Worm (Caenorhabditis elegans) whole organism, young adult: ENCODE data around the gene rsu-1.

Source experiments
- F22D6.2 ChIP-seq: sonication (generic microtip); optimal IDR thresholded peaks from 2 replicates; lab custom pipeline; 2016; ENCODE audit warnings: mild to moderate bottlenecking, missing genetic modification characterization, missing compliant biosample characterization
- F33H1.4 ChIP-seq: fragments of 200-800 bp; sonication (Bioruptor generic); IDR thresholded peaks from 2 replicates; pipeline ENCODE4 v1.3.6; 2022; ENCODE audit warnings: missing genetic modification reagents, missing genetic modification characterization, missing compliant biosample characterization
- F49E8.2 ChIP-seq: sonication (generic microtip); optimal IDR thresholded peaks from 3 replicates; lab custom pipeline; 2017; ENCODE audit warnings: missing genetic modification characterization, mild to moderate bottlenecking, missing compliant biosample characterization, antibody characterized with exemption, moderate library complexity; ENCODE audit not compliant: insufficient read depth
- F52B5.7 ChIP-seq: sonication (generic microtip); optimal IDR thresholded peaks from 2 replicates; lab custom pipeline; 2016; ENCODE audit warnings: mild to moderate bottlenecking, missing genetic modification characterization, missing compliant biosample characterization
- F55B11.4 ChIP-seq: sonication (generic microtip); optimal IDR thresholded peaks from 2 replicates; lab custom pipeline; 2016; ENCODE audit warnings: missing compliant biosample characterization, missing genetic modification characterization, borderline replicate concordance; ENCODE audit not compliant: insufficient read depth
- F57A8.1 ChIP-seq: fragments of 200-800 bp; sonication (Bioruptor generic); optimal IDR thresholded peaks from 2 replicates; lab custom pipeline; 2018; ENCODE audit warnings: mild to moderate bottlenecking, missing genetic modification characterization, moderate library complexity, missing compliant biosample characterization
- K12H6.12 ChIP-seq: fragments of 200-800 bp; sonication (Bioruptor generic); optimal IDR thresholded peaks from 2 replicates; lab custom pipeline; 2018; ENCODE audit warnings: mild to moderate bottlenecking, missing genetic modification characterization, missing compliant biosample characterization
- Y53G8AR.9 ChIP-seq: fragments of 200-800 bp; sonication (Bioruptor generic); conservative IDR thresholded peaks from 2 replicates; pipeline ENCODE4 v1.3.6; 2022; ENCODE audit warnings: missing genetic modification reagents, missing genetic modification characterization, missing compliant biosample characterization
- Y56A3A.18 ChIP-seq: fragments of 200-800 bp; sonication (Bioruptor generic); IDR thresholded peaks from 2 replicates; pipeline ENCODE4 v1.3.6; 2022; ENCODE audit warnings: missing genetic modification reagents, missing genetic modification characterization, missing compliant biosample characterization
- ama-1 ChIP-seq, 3 experiments: fragments of 150-350 bp in 1 of 3; sonication (generic microtip) in 2 of 3; optimal IDR thresholded peaks; 2 replicates each; lab custom pipeline; 2014 to 2018; ENCODE audit warnings: missing biosample characterization in 2 of 3, missing genetic modification characterization in 2 of 3, missing genetic modification reagents in 2 of 3
- aptf-3 ChIP-seq: fragments of 200-800 bp; sonication (Bioruptor generic); IDR thresholded peaks from 2 replicates; pipeline ENCODE4 v1.3.6; 2022; ENCODE audit warnings: missing genetic modification characterization, missing compliant biosample characterization
- attf-3 ChIP-seq: fragments of 200-800 bp; sonication (Bioruptor generic); conservative IDR thresholded peaks from 2 replicates; pipeline ENCODE4 v1.3.6; 2022; ENCODE audit warnings: missing genetic modification reagents, missing genetic modification characterization, missing compliant biosample characterization
- attf-6 ChIP-seq: fragments of 200-800 bp; sonication (Bioruptor generic); IDR thresholded peaks from 2 replicates; pipeline ENCODE4 v1.3.6; 2022; ENCODE audit warnings: missing genetic modification reagents, missing genetic modification characterization, missing compliant biosample characterization
- bed-1 ChIP-seq: fragments of 200-800 bp; sonication (Bioruptor generic); IDR thresholded peaks from 2 replicates; pipeline ENCODE4 v1.3.6; 2022; ENCODE audit warnings: missing genetic modification reagents, missing genetic modification characterization, missing compliant biosample characterization
- bed-2 ChIP-seq: fragments of 200-800 bp; sonication (Bioruptor generic); IDR thresholded peaks from 2 replicates; pipeline ENCODE4 v1.3.6; 2022; ENCODE audit warnings: missing genetic modification reagents, missing genetic modification characterization, missing compliant biosample characterization
- ceh-58 ChIP-seq: fragments of 200-800 bp; sonication (Bioruptor generic); IDR thresholded peaks from 2 replicates; pipeline ENCODE4 v1.3.6; 2022; ENCODE audit warnings: missing genetic modification characterization, missing compliant biosample characterization
- chd-7 ChIP-seq: sonication (generic microtip); optimal IDR thresholded peaks from 2 replicates; lab custom pipeline; 2016; ENCODE audit warnings: mild to moderate bottlenecking, missing genetic modification characterization, moderate library complexity, missing compliant biosample characterization
- dpl-1 ChIP-seq: fragments of 150-350 bp; optimal IDR thresholded peaks from 2 replicates; lab custom pipeline; 2014; ENCODE audit warnings: missing biosample characterization, missing genetic modification reagents, missing genetic modification characterization
- hlh-12 ChIP-seq: sonication (generic microtip); optimal IDR thresholded peaks from 2 replicates; lab custom pipeline; 2016; ENCODE audit warnings: missing genetic modification characterization, missing compliant biosample characterization
- hmg-1.2 ChIP-seq: fragments of 200-800 bp; sonication (Bioruptor generic); IDR thresholded peaks from 2 replicates; pipeline ENCODE4 v1.3.6; 2022; ENCODE audit warnings: missing genetic modification reagents, missing genetic modification characterization, missing compliant biosample characterization
- madf-6 ChIP-seq: fragments of 200-800 bp; sonication (Bioruptor generic); IDR thresholded peaks from 2 replicates; pipeline ENCODE4 v1.3.6; 2022; ENCODE audit warnings: missing genetic modification reagents, missing genetic modification characterization, missing compliant biosample characterization
- nfyb-1 ChIP-seq: fragments of 200-800 bp; sonication (Bioruptor generic); IDR thresholded peaks from 2 replicates; pipeline ENCODE4 v1.3.6; 2022; ENCODE audit warnings: missing genetic modification reagents, missing genetic modification characterization, missing compliant biosample characterization
- nhr-179 ChIP-seq: sonication (generic microtip); optimal IDR thresholded peaks from 2 replicates; lab custom pipeline; 2016; ENCODE audit warnings: mild to moderate bottlenecking, missing genetic modification characterization, missing compliant biosample characterization
- nhr-27 ChIP-seq: fragments of 200-800 bp; sonication (Bioruptor generic); optimal IDR thresholded peaks from 2 replicates; lab custom pipeline; 2018; ENCODE audit warnings: mild to moderate bottlenecking, missing genetic modification characterization, moderate library complexity, missing compliant biosample characterization
- rcor-1 ChIP-seq: fragments of 200-800 bp; sonication (Bioruptor generic); IDR thresholded peaks from 2 replicates; pipeline ENCODE4 v1.3.6; 2022; ENCODE audit warnings: missing genetic modification reagents, missing genetic modification characterization, missing compliant biosample characterization
- sdz-38 ChIP-seq: sonication (generic microtip); optimal IDR thresholded peaks from 2 replicates; lab custom pipeline; 2016; ENCODE audit warnings: missing genotype, missing genetic modification characterization, missing compliant biosample characterization
- snpc-4 ChIP-seq, 5 experiments: fragments of 150-350 bp in 1 of 5; sonication (generic microtip) in 4 of 5; optimal IDR thresholded peaks; 2 replicates each; lab custom pipeline; 2014 to 2018; ENCODE audit warnings: missing genetic modification characterization in 5 of 5, missing biosample characterization in 3 of 5, antibody characterized with exemption in 2 of 5, mild to moderate bottlenecking in 2 of 5, missing compliant biosample characterization in 2 of 5, missing genotype in 2 of 5, moderate library complexity in 2 of 5, missing genetic modification reagents in 1 of 5
- somi-1 ChIP-seq: fragments of 200-800 bp; sonication (Bioruptor generic); optimal IDR thresholded peaks from 2 replicates; lab custom pipeline; 2018; ENCODE audit warnings: mild to moderate bottlenecking, missing genetic modification characterization, missing compliant biosample characterization
- tbx-9 ChIP-seq: sonication (generic microtip); optimal IDR thresholded peaks from 2 replicates; lab custom pipeline; 2016; ENCODE audit warnings: borderline replicate concordance, missing genetic modification characterization, inconsistent platforms, missing compliant biosample characterization
- tlf-1 ChIP-seq: fragments of 200-800 bp; sonication (Bioruptor generic); optimal IDR thresholded peaks from 2 replicates; lab custom pipeline; 2018; ENCODE audit warnings: mild to moderate bottlenecking, missing genetic modification characterization, missing compliant biosample characterization
- unc-130 ChIP-seq: sonication (generic microtip); optimal IDR thresholded peaks from 2 replicates; lab custom pipeline; 2016; ENCODE audit warnings: missing genetic modification reagents, missing genetic modification characterization, missing compliant biosample characterization
- xnd-1 ChIP-seq: sonication (generic microtip); optimal IDR thresholded peaks from 2 replicates; lab custom pipeline; 2016; ENCODE audit warnings: missing genotype, missing genetic modification reagents, missing genetic modification characterization, missing compliant biosample characterization
- zim-3 ChIP-seq: sonication (generic microtip); optimal IDR thresholded peaks from 2 replicates; lab custom pipeline; 2017; ENCODE audit warnings: mild to moderate bottlenecking, missing genetic modification characterization, moderate library complexity, missing compliant biosample characterization
- ztf-22 ChIP-seq: fragments of 200-800 bp; sonication (Bioruptor generic); optimal IDR thresholded peaks from 2 replicates; lab custom pipeline; 2018; ENCODE audit warnings: mild to moderate bottlenecking, missing genetic modification characterization, moderate library complexity, missing compliant biosample characterization

Gene rsu-1

ce11 chrIII:3477375-3477774 lies 5.6 kb downstream of the rsu-1 start:
- no peak for TF ChIP-seq F22D6.2 (tag; lab: Kevin White, UChicago)
- TF ChIP-seq Y53G8AR.9 (GFP tag; lab: Robert Waterston, UW): no peak
- no peak for TF ChIP-seq somi-1 (GFP tag; lab: Kevin White, UChicago)
- TF ChIP-seq Y56A3A.18 (GFP tag; lab: Robert Waterston, UW): no peak
- no peak for TF ChIP-seq nhr-27 (tag; lab: Kevin White, UChicago)
- no peak for TF ChIP-seq K12H6.12
- no peak for TF ChIP-seq chd-7 (tag; lab: Kevin White, UChicago)
- no peak for TF ChIP-seq sdz-38 (tag; lab: Kevin White, UChicago)
- TF ChIP-seq nhr-179 (tag; lab: Kevin White, UChicago): no peak
- TF ChIP-seq rcor-1 (GFP tag; lab: Robert Waterston, UW): no peak
- TF ChIP-seq aptf-3 (GFP tag; lab: Robert Waterston, UW): no peak
- no peak for TF ChIP-seq unc-130
- no peak for TF ChIP-seq ceh-58 (GFP tag; lab: Robert Waterston, UW)
- no peak for TF ChIP-seq dpl-1 (GFP tag; lab: Kevin White, UChicago)
- no peak for TF ChIP-seq F49E8.2 (tag; lab: Kevin White, UChicago)
- TF ChIP-seq hlh-12 (tag; lab: Kevin White, UChicago): no peak
- TF ChIP-seq F33H1.4 (GFP tag; lab: Robert Waterston, UW): no peak
- TF ChIP-seq F57A8.1: no peak
- no peak for TF ChIP-seq attf-3 (GFP tag; lab: Robert Waterston, UW)

ce11 chrIII:3478795-3479398 lies 7.1 kb downstream of the rsu-1 start:
- TF ChIP-seq hmg-1.2 (GFP tag; lab: Robert Waterston, UW) (no peak), attf-6 (GFP tag; lab: Robert Waterston, UW) (no peak), nfyb-1 (GFP tag; lab: Robert Waterston, UW) (0 out of 2 replicates have a peak, but pooled peaks have one; percentile 35)
- TF ChIP-seq, all 124 proteins: peak for 1

- TF ChIP-seq tlf-1 (GFP tag; lab: Kevin White, UChicago) (no peak), madf-6 (no peak), bed-2 (GFP tag; lab: Robert Waterston, UW) (no peak), zim-3 (tag; lab: Kevin White, UChicago) (no peak), nhr-27 (tag; lab: Kevin White, UChicago) (no peak), tbx-9 (tag; lab: Kevin White, UChicago) (no peak), xnd-1 (tag; lab: Kevin White, UChicago) (no peak)
These were observed 8.4 kb downstream of the rsu-1 start for ce11 chrIII:3480236-3480635.

- TF ChIP-seq snpc-4 (GFP tag; optimal IDR thresholded peaks at IDR 0.05; lab: Kevin White, UChicago): no peak
- no peak for TF ChIP-seq snpc-4 (tag; optimal IDR thresholded peaks at IDR 0.05; lab: Kevin White, UChicago)
- TF ChIP-seq F52B5.7 (tag; lab: Kevin White, UChicago): no peak
These were observed 9.1 kb downstream of the rsu-1 start for ce11 chrIII:3480950-3481349.

- TF ChIP-seq ceh-58 (GFP tag; lab: Robert Waterston, UW) (no peak), bed-1 (GFP tag; lab: Robert Waterston, UW) (no peak), ztf-22 (GFP tag; lab: Kevin White, UChicago) (no peak), xnd-1 (tag; lab: Kevin White, UChicago) (no peak), F52B5.7 (tag; lab: Kevin White, UChicago) (no peak), F55B11.4 (tag; lab: Kevin White, UChicago) (no peak), ama-1 (optimal IDR thresholded peaks at IDR 0.05; lab: Kevin White, UChicago) (no peak), ama-1 (GFP tag; optimal IDR thresholded peaks at IDR 0.05; lab: Kevin White, UChicago) (no peak)
These were observed 10.5 kb downstream of the rsu-1 start, which contains the start of gene C34C12.6 for ce11 chrIII:3482291-3482690. C34C12.6 (plus strand) TSS chrIII:3482591.
